Worm (Caenorhabditis elegans) whole organism, L1 larva: Measurements from ENCODE around the gene F56C4.2.

Source experiments
- F16B12.6 ChIP-seq: fragments of 150-350 bp; optimal IDR thresholded peaks from 2 replicates; lab custom pipeline; 2014; ENCODE audit warnings: missing biosample characterization, missing genetic modification characterization
- dpl-1 ChIP-seq, 3 experiments: fragments of 150-350 bp in 2 of 3; sonication (generic microtip) in 1 of 3; optimal IDR thresholded peaks; 2 replicates each; lab custom pipeline; 2014 to 2017; ENCODE audit warnings: missing biosample characterization in 3 of 3, missing genetic modification characterization in 3 of 3, missing genetic modification reagents in 3 of 3
- egl-27 ChIP-seq, 2 experiments: fragments of 150-350 bp in 1 of 2; sonication (generic microtip); optimal IDR thresholded peaks; 3 replicates each; lab custom pipeline; 2017 to 2018; ENCODE audit warnings: missing biosample characterization in 2 of 2, missing genetic modification characterization in 2 of 2, missing genetic modification reagents in 2 of 2
- elt-2 ChIP-seq: sonication (generic microtip); optimal IDR thresholded peaks from 2 replicates; lab custom pipeline; 2016; ENCODE audit warnings: missing genetic modification characterization, mild to moderate bottlenecking, inconsistent platforms, missing compliant biosample characterization, missing genetic modification reagents
- nhr-12 ChIP-seq: sonication (generic microtip); optimal IDR thresholded peaks from 2 replicates; lab custom pipeline; 2017; ENCODE audit warnings: missing biosample characterization, missing genetic modification characterization
- nhr-90 ChIP-seq: sonication (generic microtip); optimal IDR thresholded peaks from 2 replicates; lab custom pipeline; 2016; ENCODE audit warnings: mild to moderate bottlenecking, missing genetic modification characterization, missing compliant biosample characterization; ENCODE audit not compliant: poor library complexity
- pag-3 ChIP-seq: sonication (generic microtip); optimal IDR thresholded peaks from 2 replicates; lab custom pipeline; 2017; ENCODE audit warnings: missing genetic modification characterization, mild to moderate bottlenecking, missing compliant biosample characterization, antibody characterized with exemption, borderline replicate concordance; ENCODE audit not compliant: insufficient read depth
- sptf-1 ChIP-seq: fragments of 150-350 bp; optimal IDR thresholded peaks from 2 replicates; lab custom pipeline; 2014; ENCODE audit warnings: missing biosample characterization, missing genetic modification characterization

DNA sequence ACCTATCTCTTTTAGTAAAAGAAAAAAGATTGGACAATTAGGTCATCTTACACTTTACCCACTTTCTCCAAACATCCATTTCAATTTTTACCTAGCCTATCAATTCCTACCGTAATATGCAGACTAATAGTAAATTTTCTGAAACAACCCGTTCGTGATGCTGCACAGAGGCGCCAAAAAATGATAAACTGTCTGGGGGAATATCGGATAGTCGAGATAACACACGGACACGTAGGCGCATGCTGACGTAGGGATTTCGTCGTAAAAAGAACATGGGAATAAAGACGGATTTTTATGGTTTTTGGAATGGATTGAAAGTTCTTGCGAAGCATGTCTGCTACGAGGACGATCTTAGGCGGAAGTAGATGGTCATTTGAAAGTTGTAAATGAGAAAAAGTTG lies 22.7 kb upstream of the F56C4.2 start:
- TF ChIP-seq nhr-12 (tag; lab: Kevin White, UChicago) (no peak), pag-3 (tag; lab: Kevin White, UChicago) (no peak), egl-27 (tag; optimal IDR thresholded peaks at IDR 0.05; lab: Kevin White, UChicago) (no peak), nhr-90 (tag; lab: Kevin White, UChicago) (no peak), F16B12.6 (tag; lab: Kevin White, UChicago) (no peak), dpl-1 (GFP tag; optimal IDR thresholded peaks at IDR 0.05; lab: Kevin White, UChicago) (no peak), sptf-1 (no peak), elt-2 (no peak)
